Fruit fly (Drosophila melanogaster): ENCODE measurements around the gene CG17298.

The CG17298 gene

DNA sequence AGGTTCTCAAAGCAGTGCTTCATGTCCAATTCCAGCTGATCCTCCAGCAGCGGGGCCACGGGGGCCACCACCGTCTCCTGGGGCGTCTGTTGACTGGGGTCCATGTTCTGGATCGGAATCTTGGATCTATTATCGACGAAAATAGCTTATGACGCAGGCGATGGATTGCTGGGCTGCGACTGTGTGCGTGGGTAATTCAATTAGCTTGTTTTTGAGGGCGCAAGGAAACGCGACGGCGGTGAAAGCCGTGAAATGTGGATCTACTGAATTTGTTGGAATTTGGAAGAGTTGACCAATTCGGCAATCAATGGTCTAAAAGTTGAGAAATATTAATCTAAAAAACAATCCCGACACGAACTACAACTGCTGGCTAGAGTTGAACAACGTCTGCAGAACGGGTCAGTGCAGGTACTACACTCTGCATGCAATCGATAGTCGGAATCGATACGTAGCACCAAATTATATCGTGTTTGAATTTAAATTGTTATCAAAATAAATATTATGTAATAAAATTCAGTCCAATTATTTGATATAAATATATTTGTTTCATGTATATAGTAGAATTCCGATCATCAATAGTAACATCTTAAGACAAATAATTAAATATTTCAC lies 9.5 kb upstream of the CG17298 start, which contains the start of gene CG3308 (continued):
- peak; percentile 14 for TF ChIP-seq Dek (tag; optimal IDR thresholded peaks at IDR 0.05)
- TF ChIP-seq CG2712 (tag; optimal IDR thresholded peaks at IDR 0.05): peak; percentile 47
- TF ChIP-seq bsh (GFP tag; optimal IDR thresholded peaks at IDR 0.05): no peak
- TF ChIP-seq CG18011 (GFP tag; optimal IDR thresholded peaks at IDR 0.05): peak; percentile 7
- TF ChIP-seq gfzf (GFP tag; optimal IDR thresholded peaks at IDR 0.05): no peak
- TF ChIP-seq zfh1 (GFP tag; IDR thresholded peaks at IDR 0.05): peak; percentile 55; the same call in 1 of the 3 replicates
- TF ChIP-seq YL-1 (GFP tag; optimal IDR thresholded peaks at IDR 0.05): peak; percentile 68
- 0 out of 3 replicates have a peak, but pooled peaks have one; percentile 10 for TF ChIP-seq CG14050 (GFP tag; IDR thresholded peaks at IDR 0.05)
- TF ChIP-seq Adf1 (GFP tag; IDR thresholded peaks at IDR 0.05): peak; percentile 30; the same call in 1 of the 2 replicates
- TF ChIP-seq Oaz (GFP tag; IDR thresholded peaks at IDR 0.05): no peak
- TF ChIP-seq CG3163 (GFP tag; optimal IDR thresholded peaks at IDR 0.05): no peak
- TF ChIP-seq CG10366 (GFP tag; IDR thresholded peaks at IDR 0.05): no peak
- no peak for TF ChIP-seq CG13424 (tag; optimal IDR thresholded peaks at IDR 0.05)
- TF ChIP-seq CG30020 (tag; optimal IDR thresholded peaks at IDR 0.05): no peak
- peak; percentile 40 to 51 for TF ChIP-seq dpn (GFP tag; optimal IDR thresholded peaks at IDR 0.05)
- no peak for TF ChIP-seq sima (GFP tag; optimal IDR thresholded peaks at IDR 0.05)
- TF ChIP-seq CG31388 (GFP tag; optimal IDR thresholded peaks at IDR 0.05): no peak
- TF ChIP-seq D19B (GFP tag; optimal IDR thresholded peaks at IDR 0.05): no peak
- peak; percentile 82 for TF ChIP-seq CG6791 (GFP tag; IDR thresholded peaks at IDR 0.05; ENCODE audit: partially characterized antibody)
- peak; percentile 54 for TF ChIP-seq MBD-R2 (GFP tag; IDR thresholded peaks at IDR 0.05)
- TF ChIP-seq CG2875 (GFP tag; optimal IDR thresholded peaks at IDR 0.05): no peak
- no peak for TF ChIP-seq kah (GFP tag; optimal IDR thresholded peaks at IDR 0.05)
- peak; percentile 19 for TF ChIP-seq dmrt11E (tag; optimal IDR thresholded peaks at IDR 0.05)
- TF ChIP-seq CG12769 (tag; optimal IDR thresholded peaks at IDR 0.05): peak; percentile 15
- TF ChIP-seq bowl (GFP tag; IDR thresholded peaks at IDR 0.05): no peak
- TF ChIP-seq run (tag; optimal IDR thresholded peaks at IDR 0.05): no peak
- peak; percentile 76 for TF ChIP-seq MESR4 (GFP tag; optimal IDR thresholded peaks at IDR 0.05)
- TF ChIP-seq bab2 (GFP tag; optimal IDR thresholded peaks at IDR 0.05): no peak
- no peak for TF ChIP-seq grau (tag; optimal IDR thresholded peaks at IDR 0.05)
- no peak for TF ChIP-seq sens-2 (GFP tag; IDR thresholded peaks at IDR 0.05)
- TF ChIP-seq vfl (GFP tag; optimal IDR thresholded peaks at IDR 0.05): peak; percentile 67
- TF ChIP-seq CG14441 (GFP tag; IDR thresholded peaks at IDR 0.05): no peak
- TF ChIP-seq CG34376 (GFP tag; optimal IDR thresholded peaks at IDR 0.05): peak; percentile 63
- peak; percentile 9 for TF ChIP-seq Hsf (GFP tag; optimal IDR thresholded peaks at IDR 0.05)
- no peak for TF ChIP-seq CG10959 (GFP tag; IDR thresholded peaks at IDR 0.05)
- no peak for TF ChIP-seq Abd-B (GFP tag; optimal IDR thresholded peaks at IDR 0.05)
- no peak for TF ChIP-seq Hr78 (GFP tag; optimal IDR thresholded peaks at IDR 0.05)
- TF ChIP-seq CG15514 (GFP tag; optimal IDR thresholded peaks at IDR 0.05): peak; percentile 85
- peak; percentile 40; the same call in 1 of the 4 replicates for TF ChIP-seq Gug (GFP tag; IDR thresholded peaks at IDR 0.05)
- no peak for TF ChIP-seq ro (GFP tag; IDR thresholded peaks at IDR 0.05)
- TF ChIP-seq CG13775 (GFP tag; optimal IDR thresholded peaks at IDR 0.05): peak; percentile 2
- TF ChIP-seq CG7745 (tag; optimal IDR thresholded peaks at IDR 0.05): no peak
- TF ChIP-seq C15 (GFP tag; IDR thresholded peaks at IDR 0.05): no peak
- TF ChIP-seq nerfin-1 (tag; optimal IDR thresholded peaks at IDR 0.05): no peak
- peak; percentile 98 for TF ChIP-seq Dref (GFP tag; IDR thresholded peaks at IDR 0.05)
- TF ChIP-seq CG3838 (GFP tag; optimal IDR thresholded peaks at IDR 0.05): no peak
- no peak for TF ChIP-seq nau (GFP tag; optimal IDR thresholded peaks at IDR 0.05)
- peak; percentile 49 for TF ChIP-seq CG30403 (GFP tag; optimal IDR thresholded peaks at IDR 0.05)
- TF ChIP-seq CG2120 (GFP tag; optimal IDR thresholded peaks at IDR 0.05): peak; percentile 64
- TF ChIP-seq CG15601 (tag; optimal IDR thresholded peaks at IDR 0.05): peak; percentile 16

All from whole organism, embryonic.